Fruit fly (Drosophila melanogaster) whole organism, embryonic: Measurements from ENCODE around the gene Cep135.
A peak's percentile ranks its signal among the peaks of the same experiment; 100 is the strongest.

Source experiments
- Bdp1 ChIP-seq: fragments of 200-800 bp; sonication (Bioruptor generic); optimal IDR thresholded peaks from 3 replicates; lab custom pipeline; 2016; ENCODE audit warnings: missing biosample characterization, missing genetic modification characterization
- CG1024 ChIP-seq: fragments of 200-800 bp; sonication (Bioruptor generic); IDR thresholded peaks from 2 replicates; pipeline ENCODE4 v1.3.6; 2022; ENCODE audit warnings: missing biosample characterization, missing genetic modification characterization
- CG10654 ChIP-seq: fragments of 200-800 bp; sonication (Bioruptor generic); optimal IDR thresholded peaks from 2 replicates; lab custom pipeline; 2016; ENCODE audit warnings: missing biosample characterization, missing genetic modification characterization
- CG10959 ChIP-seq: fragments of 200-800 bp; sonication (Bioruptor generic); IDR thresholded peaks from 2 replicates; pipeline ENCODE4 v1.3.6; 2022; ENCODE audit warnings: missing biosample characterization, missing genetic modification characterization
- CG11093 ChIP-seq: fragments of 200-800 bp; sonication (Bioruptor generic); IDR thresholded peaks from 3 replicates; pipeline ENCODE4 v1.3.6; 2022; ENCODE audit warnings: missing biosample characterization, missing genetic modification characterization
- CG12659 ChIP-seq: fragments of 200-800 bp; sonication (Bioruptor generic); optimal IDR thresholded peaks from 3 replicates; lab custom pipeline; 2017; ENCODE audit warnings: mild to moderate bottlenecking, missing biosample characterization, missing genetic modification reagents, missing genetic modification characterization
- CG13287 ChIP-seq: fragments of 200-800 bp; sonication (Bioruptor generic); IDR thresholded peaks from 2 replicates; pipeline ENCODE4 v1.3.6; 2022; ENCODE audit warnings: missing biosample characterization, missing genetic modification characterization; ENCODE audit not compliant: partially characterized antibody
- CG13624 ChIP-seq: fragments of 200-800 bp; sonication (Bioruptor generic); optimal IDR thresholded peaks from 2 replicates; lab custom pipeline; 2016; ENCODE audit warnings: missing biosample characterization, missing genetic modification characterization
- CG14441 ChIP-seq: fragments of 200-800 bp; sonication (Bioruptor generic); IDR thresholded peaks from 2 replicates; pipeline ENCODE4 v1.3.6; 2022; ENCODE audit warnings: missing biosample characterization, missing genetic modification characterization
- CG16779 ChIP-seq: fragments of 200-800 bp; sonication (Bioruptor generic); IDR thresholded peaks from 2 replicates; pipeline ENCODE4 v1.3.6; 2022; ENCODE audit warnings: missing biosample characterization, missing genetic modification characterization
- CG1832 ChIP-seq: fragments of 200-800 bp; sonication (Bioruptor generic); optimal IDR thresholded peaks from 2 replicates; lab custom pipeline; 2017; ENCODE audit warnings: missing biosample characterization, mild to moderate bottlenecking, missing genetic modification characterization, inconsistent platforms
- CG30020 ChIP-seq: fragments of 200-800 bp; optimal IDR thresholded peaks from 2 replicates; lab custom pipeline; 2019; ENCODE audit warnings: missing biosample characterization, mild to moderate bottlenecking, missing genetic modification characterization, moderate library complexity
- CG30403 ChIP-seq: fragments of 200-800 bp; sonication (Bioruptor generic); optimal IDR thresholded peaks from 3 replicates; lab custom pipeline; 2016; ENCODE audit warnings: missing biosample characterization, missing genetic modification characterization
- CG3163 ChIP-seq: fragments of 200-800 bp; sonication (Bioruptor generic); optimal IDR thresholded peaks from 3 replicates; lab custom pipeline; 2016; ENCODE audit warnings: missing biosample characterization, missing genetic modification characterization
- CG43689 ChIP-seq: fragments of 200-800 bp; sonication (Bioruptor generic); IDR thresholded peaks from 2 replicates; pipeline ENCODE4 v1.3.6; 2022; ENCODE audit warnings: missing biosample characterization, missing genetic modification characterization
- CG5953 ChIP-seq: fragments of 200-800 bp; sonication (Bioruptor generic); IDR thresholded peaks from 2 replicates; pipeline ENCODE4 v1.3.6; 2022; ENCODE audit warnings: missing biosample characterization, missing genetic modification characterization
- Camta ChIP-seq: fragments of 200-800 bp; sonication (Bioruptor generic); optimal IDR thresholded peaks from 2 replicates; lab custom pipeline; 2016; ENCODE audit warnings: missing biosample characterization, missing genetic modification characterization
- E2f1 ChIP-seq: fragments of 200-800 bp; sonication (Bioruptor generic); IDR thresholded peaks from 2 replicates; pipeline ENCODE4 v1.3.6; 2022; ENCODE audit warnings: missing biosample characterization, missing genetic modification characterization
- ERR ChIP-seq: fragments of 200-800 bp; sonication (Bioruptor generic); optimal IDR thresholded peaks from 2 replicates; lab custom pipeline; 2016; ENCODE audit warnings: missing biosample characterization, missing genetic modification characterization
- Eip74EF ChIP-seq, 2 experiments: fragments of 200-800 bp in 1 of 2; fragments of >200 bp in 1 of 2; sonication (Bioruptor generic) in 1 of 2; optimal IDR thresholded peaks; 2 replicates each; lab custom pipeline; 2017 to 2019; ENCODE audit warnings: missing biosample characterization in 2 of 2, missing genetic modification characterization in 2 of 2, mild to moderate bottlenecking in 1 of 2, moderate library complexity in 1 of 2
- Elba2 ChIP-seq: fragments of 200-800 bp; sonication (Bioruptor generic); optimal IDR thresholded peaks from 3 replicates; lab custom pipeline; 2016; ENCODE audit warnings: missing biosample characterization, missing genetic modification characterization
- Ets97D ChIP-seq: fragments of 200-800 bp; sonication (Bioruptor generic); optimal IDR thresholded peaks from 3 replicates; lab custom pipeline; 2016; ENCODE audit warnings: missing biosample characterization, missing genetic modification characterization
- HLH54F ChIP-seq: fragments of 200-800 bp; sonication (Bioruptor generic); optimal IDR thresholded peaks from 3 replicates; lab custom pipeline; 2016; ENCODE audit warnings: missing biosample characterization, missing genetic modification characterization
- Jarid2 ChIP-seq: fragments of 200-800 bp; sonication (Bioruptor generic); optimal IDR thresholded peaks from 3 replicates; lab custom pipeline; 2017; ENCODE audit warnings: mild to moderate bottlenecking, missing biosample characterization, missing genetic modification reagents, missing genetic modification characterization
- Mrtf ChIP-seq: fragments of 200-800 bp; sonication (Bioruptor generic); IDR thresholded peaks from 3 replicates; pipeline ENCODE4 v1.3.6; 2022; ENCODE audit warnings: missing biosample characterization, missing genetic modification characterization
- Ravus ChIP-seq: fragments of 200-800 bp; sonication (Bioruptor generic); IDR thresholded peaks from 2 replicates; pipeline ENCODE4 v1.3.6; 2022; ENCODE audit warnings: missing biosample characterization, missing genetic modification characterization
- al ChIP-seq: fragments of 200-800 bp; sonication (Bioruptor generic); IDR thresholded peaks from 2 replicates; pipeline ENCODE4 v1.3.6; 2022; ENCODE audit warnings: missing biosample characterization, missing genetic modification characterization
- cad ChIP-seq: fragments of >200 bp; optimal IDR thresholded peaks from 2 replicates; lab custom pipeline; 2017; ENCODE audit warnings: missing biosample characterization, missing genetic modification characterization
- chinmo ChIP-seq: fragments of 200-800 bp; sonication (Bioruptor generic); IDR thresholded peaks from 4 replicates; pipeline ENCODE4 v1.3.6; 2022; ENCODE audit warnings: missing biosample characterization, missing genetic modification characterization; ENCODE audit not compliant: partially characterized antibody
- crc ChIP-seq: fragments of 200-800 bp; sonication (Bioruptor generic); optimal IDR thresholded peaks from 2 replicates; lab custom pipeline; 2016; ENCODE audit warnings: missing biosample characterization, missing genetic modification characterization
- crol ChIP-seq: fragments of 200-800 bp; sonication (Bioruptor generic); IDR thresholded peaks from 2 replicates; pipeline ENCODE4 v1.3.6; 2022; ENCODE audit warnings: missing biosample characterization, missing genetic modification characterization
- dm ChIP-seq: fragments of 200-800 bp; sonication (Bioruptor generic); optimal IDR thresholded peaks from 3 replicates; lab custom pipeline; 2016; ENCODE audit warnings: missing biosample characterization, missing genetic modification characterization
- ftz-f1 ChIP-seq: fragments of 200-800 bp; sonication (Bioruptor generic); optimal IDR thresholded peaks from 2 replicates; lab custom pipeline; 2016; ENCODE audit warnings: missing biosample characterization, missing genetic modification characterization
- gem ChIP-seq: fragments of 200-800 bp; sonication (Bioruptor generic); optimal IDR thresholded peaks from 2 replicates; lab custom pipeline; 2019; ENCODE audit warnings: missing biosample characterization, mild to moderate bottlenecking, missing genetic modification characterization, moderate library complexity
- grau ChIP-seq: fragments of 200-800 bp; optimal IDR thresholded peaks from 3 replicates; lab custom pipeline; 2019; ENCODE audit warnings: missing biosample characterization, mild to moderate bottlenecking, missing genetic modification characterization, moderate library complexity
- gsb ChIP-seq: fragments of 200-800 bp; sonication (Bioruptor generic); IDR thresholded peaks from 2 replicates; pipeline ENCODE4 v1.3.6; 2022; ENCODE audit warnings: missing biosample characterization, missing genetic modification characterization
- inv ChIP-seq: fragments of 200-800 bp; sonication (Bioruptor generic); IDR thresholded peaks from 2 replicates; pipeline ENCODE4 v1.3.6; 2022; ENCODE audit warnings: missing biosample characterization, missing genetic modification characterization; ENCODE audit not compliant: partially characterized antibody
- jing ChIP-seq: fragments of 200-800 bp; sonication (Bioruptor generic); optimal IDR thresholded peaks from 2 replicates; lab custom pipeline; 2018; ENCODE audit warnings: missing biosample characterization, mild to moderate bottlenecking, missing genetic modification characterization
- kah ChIP-seq: fragments of 200-800 bp; sonication (Bioruptor generic); optimal IDR thresholded peaks from 2 replicates; lab custom pipeline; 2018; ENCODE audit warnings: missing biosample characterization, mild to moderate bottlenecking, missing genetic modification characterization
- kni ChIP-seq: fragments of 200-800 bp; sonication (Bioruptor generic); optimal IDR thresholded peaks from 3 replicates; lab custom pipeline; 2017; ENCODE audit warnings: mild to moderate bottlenecking, missing biosample characterization, missing genetic modification reagents, missing genetic modification characterization
- lilli ChIP-seq: fragments of 200-800 bp; sonication (Bioruptor generic); optimal IDR thresholded peaks from 3 replicates; lab custom pipeline; 2016; ENCODE audit warnings: missing biosample characterization, missing genetic modification characterization
- nerfin-1 ChIP-seq: fragments of 200-800 bp; sonication (Bioruptor generic); optimal IDR thresholded peaks from 3 replicates; lab custom pipeline; 2019; ENCODE audit warnings: missing biosample characterization, mild to moderate bottlenecking, missing genetic modification characterization, moderate library complexity
- nerfin-2 ChIP-seq: fragments of 200-800 bp; sonication (Bioruptor generic); IDR thresholded peaks from 2 replicates; pipeline ENCODE4 v1.3.6; 2022; ENCODE audit warnings: missing biosample characterization, missing genetic modification characterization; ENCODE audit not compliant: partially characterized antibody
- phol ChIP-seq: fragments of 200-800 bp; sonication (Bioruptor generic); optimal IDR thresholded peaks from 3 replicates; lab custom pipeline; 2018; ENCODE audit warnings: missing biosample characterization, mild to moderate bottlenecking, missing genetic modification characterization, moderate library complexity
- psq ChIP-seq: fragments of 200-800 bp; sonication (Bioruptor generic); optimal IDR thresholded peaks from 2 replicates; lab custom pipeline; 2017; ENCODE audit warnings: missing biosample characterization, missing genetic modification characterization
- repo ChIP-seq: fragments of 200-800 bp; sonication (Bioruptor generic); optimal IDR thresholded peaks from 2 replicates; lab custom pipeline; 2016; ENCODE audit warnings: missing biosample characterization, missing genetic modification characterization
- shn ChIP-seq: fragments of 200-800 bp; sonication (Bioruptor generic); optimal IDR thresholded peaks from 3 replicates; lab custom pipeline; 2016; ENCODE audit warnings: missing biosample characterization, missing genetic modification characterization
- so ChIP-seq: fragments of 200-800 bp; sonication (Bioruptor generic); IDR thresholded peaks from 3 replicates; pipeline ENCODE4 v1.3.6; 2022; ENCODE audit warnings: missing biosample characterization, missing genetic modification characterization
- ssp ChIP-seq: fragments of 200-800 bp; sonication (Bioruptor generic); IDR thresholded peaks from 2 replicates; pipeline ENCODE4 v1.3.6; 2022; ENCODE audit warnings: missing biosample characterization, missing genetic modification characterization
- stc ChIP-seq: fragments of 200-800 bp; sonication (Bioruptor generic); IDR thresholded peaks from 2 replicates; pipeline ENCODE4 v1.3.6; 2022; ENCODE audit warnings: missing biosample characterization, missing genetic modification characterization
- tap ChIP-seq: fragments of 200-800 bp; optimal IDR thresholded peaks from 3 replicates; lab custom pipeline; 2019; ENCODE audit warnings: missing biosample characterization, mild to moderate bottlenecking, missing genetic modification characterization, moderate library complexity
- ttk ChIP-seq: fragments of 200-800 bp; sonication (Bioruptor generic); IDR thresholded peaks from 2 replicates; pipeline ENCODE4 v2.1.2; 2022; ENCODE audit warnings: missing biosample characterization, missing genetic modification characterization

Gene Cep135

dm6 chr3L:15093929-15094588, 22.5 kb upstream of the Cep135 start (continued):
- TF ChIP-seq CG13287 (GFP tag; lab: Robert Waterston, UW) (no peak), crol (no peak), ttk (GFP tag; lab: Robert Waterston, UW) (no peak), chinmo (GFP tag; lab: Robert Waterston, UW) (0 out of 4 replicates have a peak, but pooled peaks have one; percentile 52), inv (GFP tag; lab: Robert Waterston, UW) (no peak), gsb (GFP tag; lab: Robert Waterston, UW) (no peak), crc (GFP tag; lab: Kevin White, UChicago) (no peak), Ets97D (GFP tag; lab: Kevin White, UChicago) (no peak), shn (no peak), CG1832 (GFP tag; lab: Kevin White, UChicago) (no peak), kni (GFP tag; lab: Kevin White, UChicago) (no peak), ERR (GFP tag; lab: Kevin White, UChicago) (no peak), psq (no peak), CG1024 (GFP tag; lab: Robert Waterston, UW) (no peak), CG14441 (GFP tag; lab: Robert Waterston, UW) (no peak), Ravus (GFP tag; lab: Robert Waterston, UW) (no peak), nerfin-2 (GFP tag; lab: Robert Waterston, UW) (no peak), Bdp1 (GFP tag; lab: Kevin White, UChicago) (no peak), Jarid2 (no peak), grau (peak; percentile 93), nerfin-1 (peak; percentile 18), CG11093 (GFP tag; lab: Robert Waterston, UW) (no peak), ssp (GFP tag; lab: Robert Waterston, UW) (no peak), ftz-f1 (no peak), Elba2 (no peak), CG30020 (tag; lab: Kevin White, UChicago) (no peak), CG5953 (GFP tag; lab: Robert Waterston, UW) (no peak), Eip74EF (GFP tag; optimal IDR thresholded peaks at IDR 0.05; lab: Kevin White, UChicago) (no peak), gem (no peak), tap (no peak), CG16779 (GFP tag; lab: Robert Waterston, UW) (no peak), CG3163 (GFP tag; lab: Kevin White, UChicago) (no peak), Camta (GFP tag; lab: Kevin White, UChicago) (no peak), stc (no peak), so (GFP tag; lab: Robert Waterston, UW) (no peak), Mrtf (GFP tag; lab: Robert Waterston, UW) (no peak), repo (GFP tag; lab: Kevin White, UChicago) (no peak), lilli (peak; percentile 21), CG12659 (GFP tag; lab: Kevin White, UChicago) (no peak), CG10654 (GFP tag; lab: Kevin White, UChicago) (no peak), kah (GFP tag; lab: Kevin White, UChicago) (no peak), E2f1 (GFP tag; lab: Robert Waterston, UW) (no peak), HLH54F (GFP tag; lab: Kevin White, UChicago) (no peak), CG13624 (peak; percentile 9), dm (GFP tag; lab: Kevin White, UChicago) (no peak), CG43689 (GFP tag; lab: Robert Waterston, UW) (no peak), phol (peak; percentile 5), al (GFP tag; lab: Robert Waterston, UW) (no peak), CG10959 (GFP tag; lab: Robert Waterston, UW) (no peak), cad (GFP tag; lab: Kevin White, UChicago) (peak; percentile 13), jing (GFP tag; lab: Kevin White, UChicago) (no peak), CG30403 (no peak)
